Worm (Caenorhabditis elegans) whole organism, early embryonic: ENCODE results near the gene R05D8.7.

Experiments used
- ama-1 ChIP-seq: fragments of 150-350 bp; optimal IDR thresholded peaks from 2 replicates; lab custom pipeline; 2014
- hnd-1 ChIP-seq: sonication (generic microtip); optimal IDR thresholded peaks from 2 replicates; lab custom pipeline; 2016; ENCODE audit warnings: missing genetic modification characterization, missing compliant biosample characterization

DNA sequence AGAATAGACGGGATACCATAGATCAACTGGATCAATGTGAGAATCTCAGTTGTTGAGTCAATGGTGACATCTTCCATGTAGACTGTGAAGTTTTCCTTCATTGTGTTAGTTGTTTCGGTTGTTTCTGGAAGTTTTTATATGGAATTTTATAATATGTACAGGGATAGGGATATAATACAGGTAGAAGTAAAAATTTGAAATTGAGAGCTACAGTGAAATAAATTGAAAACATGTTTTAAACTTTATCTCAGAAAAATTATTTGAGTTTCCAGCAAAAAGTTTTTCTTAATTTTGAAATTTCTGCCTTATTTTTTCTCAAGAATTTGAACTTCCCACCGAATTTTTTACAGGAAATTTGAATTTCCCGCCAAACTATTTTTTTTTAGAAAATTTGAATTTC is 20.7 kb downstream of the R05D8.7 start, which contains the start of gene srg-62:
- no peak for TF ChIP-seq ama-1 (lab: Kevin White, UChicago)
- TF ChIP-seq hnd-1 (tag; lab: Kevin White, UChicago), result no peak
